Worm (Caenorhabditis elegans) whole organism, young adult: ENCODE measurements around the gene B0001.8.

Source experiments
- B0019.2 ChIP-seq: fragments of 200-800 bp; sonication (Bioruptor generic); conservative IDR thresholded peaks from 2 replicates; pipeline ENCODE4 v1.3.6; 2022; ENCODE audit warnings: missing genetic modification reagents, missing genetic modification characterization, missing compliant biosample characterization
- C06A6.2 ChIP-seq: fragments of 200-800 bp; sonication (Bioruptor generic); conservative IDR thresholded peaks from 2 replicates; pipeline ENCODE4 v1.3.6; 2022; ENCODE audit warnings: missing genetic modification characterization, missing compliant biosample characterization
- F52B5.7 ChIP-seq: sonication (generic microtip); optimal IDR thresholded peaks from 2 replicates; lab custom pipeline; 2016; ENCODE audit warnings: mild to moderate bottlenecking, missing genetic modification characterization, missing compliant biosample characterization
- F57C9.4 ChIP-seq: sonication (generic microtip); optimal IDR thresholded peaks from 2 replicates; lab custom pipeline; 2017; ENCODE audit warnings: mild to moderate bottlenecking, missing genetic modification characterization, missing compliant biosample characterization
- Y53G8AR.9 ChIP-seq: fragments of 200-800 bp; sonication (Bioruptor generic); conservative IDR thresholded peaks from 2 replicates; pipeline ENCODE4 v1.3.6; 2022; ENCODE audit warnings: missing genetic modification reagents, missing genetic modification characterization, missing compliant biosample characterization
- Y56A3A.18 ChIP-seq: fragments of 200-800 bp; sonication (Bioruptor generic); IDR thresholded peaks from 2 replicates; pipeline ENCODE4 v1.3.6; 2022; ENCODE audit warnings: missing genetic modification reagents, missing genetic modification characterization, missing compliant biosample characterization
- Y95B8A.8 ChIP-seq: fragments of 200-800 bp; sonication (Bioruptor generic); IDR thresholded peaks from 2 replicates; pipeline ENCODE4 v1.3.6; 2022; ENCODE audit warnings: missing genetic modification reagents, missing genetic modification characterization, missing compliant biosample characterization
- ama-1 ChIP-seq, 3 experiments: fragments of 150-350 bp in 1 of 3; sonication (generic microtip) in 2 of 3; optimal IDR thresholded peaks; 2 replicates each; lab custom pipeline; 2014 to 2018; ENCODE audit warnings: missing biosample characterization in 2 of 3, missing genetic modification characterization in 2 of 3, missing genetic modification reagents in 2 of 3
- athp-1 ChIP-seq: sonication (generic microtip); optimal IDR thresholded peaks from 2 replicates; lab custom pipeline; 2017; ENCODE audit warnings: mild to moderate bottlenecking, missing genetic modification characterization, missing compliant biosample characterization
- attf-5 ChIP-seq: fragments of 200-800 bp; sonication (Bioruptor generic); optimal IDR thresholded peaks from 2 replicates; lab custom pipeline; 2018; ENCODE audit warnings: mild to moderate bottlenecking, missing genetic modification characterization, missing compliant biosample characterization
- attf-6 ChIP-seq: fragments of 200-800 bp; sonication (Bioruptor generic); IDR thresholded peaks from 2 replicates; pipeline ENCODE4 v1.3.6; 2022; ENCODE audit warnings: missing genetic modification reagents, missing genetic modification characterization, missing compliant biosample characterization
- bed-1 ChIP-seq: fragments of 200-800 bp; sonication (Bioruptor generic); IDR thresholded peaks from 2 replicates; pipeline ENCODE4 v1.3.6; 2022; ENCODE audit warnings: missing genetic modification reagents, missing genetic modification characterization, missing compliant biosample characterization
- bed-2 ChIP-seq: fragments of 200-800 bp; sonication (Bioruptor generic); IDR thresholded peaks from 2 replicates; pipeline ENCODE4 v1.3.6; 2022; ENCODE audit warnings: missing genetic modification reagents, missing genetic modification characterization, missing compliant biosample characterization
- cebp-1 ChIP-seq, 2 experiments: fragments of 200-800 bp in 1 of 2; sonication (Bioruptor generic) in 1 of 2; sonication (generic microtip) in 1 of 2; IDR thresholded peaks in 1 of 2; optimal IDR thresholded peaks in 1 of 2; 2 replicates each; pipeline versions ENCODE4 v1.3.6 to Lab custom; 2017 to 2022; ENCODE audit warnings: missing compliant biosample characterization in 2 of 2, missing genetic modification characterization in 2 of 2, mild to moderate bottlenecking in 1 of 2, missing genetic modification reagents in 1 of 2, moderate library complexity in 1 of 2
- ceh-58 ChIP-seq: fragments of 200-800 bp; sonication (Bioruptor generic); IDR thresholded peaks from 2 replicates; pipeline ENCODE4 v1.3.6; 2022; ENCODE audit warnings: missing genetic modification characterization, missing compliant biosample characterization
- dpl-1 ChIP-seq: fragments of 150-350 bp; optimal IDR thresholded peaks from 2 replicates; lab custom pipeline; 2014; ENCODE audit warnings: missing biosample characterization, missing genetic modification reagents, missing genetic modification characterization
- efl-1 ChIP-seq: fragments of 150-350 bp; optimal IDR thresholded peaks from 2 replicates; lab custom pipeline; 2014; ENCODE audit warnings: missing biosample characterization, missing genetic modification reagents, missing genetic modification characterization
- fkh-3 ChIP-seq: sonication (generic microtip); optimal IDR thresholded peaks from 2 replicates; lab custom pipeline; 2016; ENCODE audit warnings: mild to moderate bottlenecking, missing genetic modification characterization, missing compliant biosample characterization
- hlh-26 ChIP-seq: fragments of 200-800 bp; sonication (Bioruptor generic); conservative IDR thresholded peaks from 2 replicates; pipeline ENCODE4 v1.3.6; 2022; ENCODE audit warnings: missing genetic modification reagents, missing genetic modification characterization, missing compliant biosample characterization
- hrde-1 ChIP-seq: sonication (generic microtip); optimal IDR thresholded peaks from 2 replicates; lab custom pipeline; 2016; ENCODE audit warnings: missing genetic modification characterization, mild to moderate bottlenecking, missing compliant biosample characterization, moderate library complexity, missing genotype, missing genetic modification reagents, borderline replicate concordance
- hsf-1 ChIP-seq: fragments of 200-800 bp; sonication (Bioruptor generic); IDR thresholded peaks from 2 replicates; pipeline ENCODE4 v1.3.6; 2022; ENCODE audit warnings: missing genetic modification reagents, missing genetic modification characterization, missing compliant biosample characterization
- let-607 ChIP-seq, 2 experiments: fragments of 200-800 bp in 1 of 2; sonication (Bioruptor generic) in 1 of 2; sonication (generic microtip) in 1 of 2; optimal IDR thresholded peaks; 2 replicates each; lab custom pipeline; 2016 to 2018; ENCODE audit warnings: mild to moderate bottlenecking in 2 of 2, missing compliant biosample characterization in 2 of 2, missing genetic modification characterization in 2 of 2, moderate library complexity in 2 of 2, missing genotype in 1 of 2
- lin-26 ChIP-seq: fragments of 200-800 bp; sonication (Bioruptor generic); IDR thresholded peaks from 2 replicates; pipeline ENCODE4 v1.3.6; 2022; ENCODE audit warnings: missing genetic modification reagents, missing genetic modification characterization, missing compliant biosample characterization
- lir-1 ChIP-seq: fragments of 200-800 bp; sonication (Bioruptor generic); conservative IDR thresholded peaks from 2 replicates; pipeline ENCODE4 v1.3.6; 2022; ENCODE audit warnings: missing genetic modification reagents, missing genetic modification characterization, missing compliant biosample characterization
- madf-10 ChIP-seq: sonication (generic microtip); optimal IDR thresholded peaks from 2 replicates; lab custom pipeline; 2016; ENCODE audit warnings: mild to moderate bottlenecking, missing genetic modification characterization, missing compliant biosample characterization
- madf-3 ChIP-seq: fragments of 200-800 bp; sonication (Bioruptor generic); IDR thresholded peaks from 2 replicates; pipeline ENCODE4 v1.3.6; 2022; ENCODE audit warnings: missing genetic modification reagents, missing genetic modification characterization, missing compliant biosample characterization
- madf-6 ChIP-seq: fragments of 200-800 bp; sonication (Bioruptor generic); IDR thresholded peaks from 2 replicates; pipeline ENCODE4 v1.3.6; 2022; ENCODE audit warnings: missing genetic modification reagents, missing genetic modification characterization, missing compliant biosample characterization
- nhr-179 ChIP-seq: sonication (generic microtip); optimal IDR thresholded peaks from 2 replicates; lab custom pipeline; 2016; ENCODE audit warnings: mild to moderate bottlenecking, missing genetic modification characterization, missing compliant biosample characterization
- nhr-27 ChIP-seq: fragments of 200-800 bp; sonication (Bioruptor generic); optimal IDR thresholded peaks from 2 replicates; lab custom pipeline; 2018; ENCODE audit warnings: mild to moderate bottlenecking, missing genetic modification characterization, moderate library complexity, missing compliant biosample characterization
- nhr-80 ChIP-seq: sonication (generic microtip); optimal IDR thresholded peaks from 2 replicates; lab custom pipeline; 2016; ENCODE audit warnings: missing genetic modification characterization, missing compliant biosample characterization
- pbrm-1 ChIP-seq: fragments of 200-800 bp; sonication (Bioruptor generic); IDR thresholded peaks from 2 replicates; pipeline ENCODE4 v1.3.6; 2022; ENCODE audit warnings: missing genetic modification reagents, missing genetic modification characterization, missing compliant biosample characterization
- rcor-1 ChIP-seq: fragments of 200-800 bp; sonication (Bioruptor generic); IDR thresholded peaks from 2 replicates; pipeline ENCODE4 v1.3.6; 2022; ENCODE audit warnings: missing genetic modification reagents, missing genetic modification characterization, missing compliant biosample characterization
- rec-8 ChIP-seq, 2 experiments: sonication (generic microtip); optimal IDR thresholded peaks; 2 replicates each; lab custom pipeline; 2016; ENCODE audit warnings: mild to moderate bottlenecking in 2 of 2, missing genetic modification characterization in 2 of 2, missing genetic modification reagents in 2 of 2, missing genotype in 2 of 2, missing biosample characterization in 1 of 2, missing compliant biosample characterization in 1 of 2, moderate library complexity in 1 of 2
- repo-1 ChIP-seq: sonication (generic microtip); optimal IDR thresholded peaks from 2 replicates; lab custom pipeline; 2017; ENCODE audit warnings: mild to moderate bottlenecking, missing genetic modification characterization, missing compliant biosample characterization
- snpc-1.3 ChIP-seq: sonication (generic microtip); optimal IDR thresholded peaks from 2 replicates; lab custom pipeline; 2017; ENCODE audit warnings: missing genetic modification characterization, mild to moderate bottlenecking, missing compliant biosample characterization, antibody characterized with exemption, moderate library complexity, missing genotype, missing genetic modification reagents; ENCODE audit not compliant: insufficient read depth
- somi-1 ChIP-seq: fragments of 200-800 bp; sonication (Bioruptor generic); optimal IDR thresholded peaks from 2 replicates; lab custom pipeline; 2018; ENCODE audit warnings: mild to moderate bottlenecking, missing genetic modification characterization, missing compliant biosample characterization
- sptf-2 ChIP-seq: fragments of 200-800 bp; sonication (Bioruptor generic); optimal IDR thresholded peaks from 2 replicates; lab custom pipeline; 2018; ENCODE audit warnings: mild to moderate bottlenecking, missing genetic modification characterization, missing compliant biosample characterization
- unc-62 ChIP-seq: fragments of 150-350 bp; optimal IDR thresholded peaks from 2 replicates; lab custom pipeline; 2014; ENCODE audit warnings: missing biosample characterization, missing genetic modification reagents, missing genetic modification characterization
- zfh-2 ChIP-seq: fragments of 200-800 bp; sonication (Bioruptor generic); conservative IDR thresholded peaks from 2 replicates; pipeline ENCODE4 v1.3.6; 2022; ENCODE audit warnings: missing genetic modification reagents, missing genetic modification characterization, missing compliant biosample characterization
- zim-3 ChIP-seq: sonication (generic microtip); optimal IDR thresholded peaks from 2 replicates; lab custom pipeline; 2017; ENCODE audit warnings: mild to moderate bottlenecking, missing genetic modification characterization, moderate library complexity, missing compliant biosample characterization
- ztf-28 ChIP-seq: fragments of 200-800 bp; sonication (Bioruptor generic); IDR thresholded peaks from 2 replicates; pipeline ENCODE4 v1.3.6; 2022; ENCODE audit warnings: missing genetic modification reagents, missing genetic modification characterization, missing compliant biosample characterization

Gene B0001.8

DNA sequence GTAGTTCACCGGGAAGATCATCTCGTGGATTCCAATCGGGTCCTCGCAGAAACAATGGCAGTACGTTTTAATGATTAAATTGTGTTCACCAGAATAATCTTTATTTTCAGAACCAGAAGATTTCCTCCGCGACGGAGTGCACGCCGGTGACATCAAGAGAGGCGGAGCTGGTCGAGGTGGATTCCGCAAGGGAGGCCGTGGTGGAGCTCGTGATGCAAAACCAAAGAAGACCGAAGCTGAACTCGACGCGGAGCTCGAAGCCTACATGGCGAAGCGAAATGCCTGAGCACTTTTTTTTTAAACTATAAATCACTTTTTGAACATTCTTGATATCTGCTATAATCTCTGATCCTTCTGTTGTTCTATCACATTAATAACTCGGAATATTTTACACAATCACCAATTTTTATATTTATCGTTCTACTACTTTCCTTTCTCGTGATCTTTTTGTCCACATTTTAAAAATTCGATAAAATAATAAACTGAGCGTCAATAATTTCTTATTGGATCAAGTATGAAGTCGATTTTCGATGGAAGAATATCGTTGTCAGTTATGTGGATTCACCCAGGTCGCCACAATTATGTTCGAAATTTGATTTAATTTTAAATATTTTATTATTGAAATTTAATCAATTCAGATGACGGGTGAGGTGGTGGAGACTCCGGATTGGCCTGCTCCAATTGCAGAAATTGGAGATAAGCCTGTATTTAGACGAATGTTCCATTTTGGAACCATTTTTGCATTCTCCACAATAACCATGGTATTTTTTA lies 16.4 kb downstream of the B0001.8 start, which contains the start of gene dhhc-6 (continued):
- peak; percentile 19; the same call in 1 of the 2 replicates for TF ChIP-seq madf-6 (GFP tag; lab: Robert Waterston, UW)
- no peak for TF ChIP-seq nhr-27
- 0 out of 2 replicates have a peak, but pooled peaks have one; percentile 18 for TF ChIP-seq Y53G8AR.9 (GFP tag; lab: Robert Waterston, UW)
- no peak for TF ChIP-seq sptf-2 (GFP tag; lab: Kevin White, UChicago)
- TF ChIP-seq cebp-1 (GFP tag; IDR thresholded peaks at IDR 0.05; lab: Robert Waterston, UW), result no peak
- TF ChIP-seq cebp-1 (tag; optimal IDR thresholded peaks at IDR 0.05; lab: Kevin White, UChicago), result peak; percentile 6
- TF ChIP-seq nhr-179, result no peak
- TF ChIP-seq repo-1 (tag; lab: Kevin White, UChicago), result no peak
- TF ChIP-seq bed-2 (GFP tag; lab: Robert Waterston, UW), result no peak
- no peak for TF ChIP-seq madf-10 (tag; lab: Kevin White, UChicago)
- TF ChIP-seq C06A6.2 (GFP tag; lab: Robert Waterston, UW), result no peak
- TF ChIP-seq ceh-58, result no peak
- no peak for TF ChIP-seq let-607 (tag; optimal IDR thresholded peaks at IDR 0.05; lab: Kevin White, UChicago)
- no peak for TF ChIP-seq unc-62 (GFP tag; lab: Kevin White, UChicago)
- TF ChIP-seq madf-3, result peak; percentile 84
- TF ChIP-seq attf-6, result 0 out of 2 replicates have a peak, but pooled peaks have one; percentile 43
- peak; percentile 70 for TF ChIP-seq zfh-2 (GFP tag; lab: Robert Waterston, UW)
- no peak for TF ChIP-seq zim-3 (tag; lab: Kevin White, UChicago)
- TF ChIP-seq attf-5 (GFP tag; lab: Kevin White, UChicago), result no peak
- no peak for TF ChIP-seq bed-1 (GFP tag; lab: Robert Waterston, UW)
- TF ChIP-seq snpc-1.3 (tag; lab: Kevin White, UChicago), result no peak
- peak; percentile 40 for TF ChIP-seq hrde-1 (tag; lab: Kevin White, UChicago)
- no peak for TF ChIP-seq F52B5.7 (tag; lab: Kevin White, UChicago)
- no peak for TF ChIP-seq hlh-26 (GFP tag; lab: Robert Waterston, UW)
- peak; percentile 5 for TF ChIP-seq athp-1 (tag; lab: Kevin White, UChicago)
- peak; percentile 58; the same call in 1 of the 2 replicates for TF ChIP-seq Y95B8A.8 (GFP tag; lab: Robert Waterston, UW)
- no peak for TF ChIP-seq lin-26 (GFP tag; lab: Robert Waterston, UW)
- no peak for TF ChIP-seq efl-1 (GFP tag; lab: Kevin White, UChicago)
- TF ChIP-seq hsf-1 (GFP tag; lab: Robert Waterston, UW), result 0 out of 2 replicates have a peak, but pooled peaks have one; percentile 30
- no peak for TF ChIP-seq lir-1 (GFP tag; lab: Robert Waterston, UW)

- TF ChIP-seq ama-1 (optimal IDR thresholded peaks at IDR 0.05; lab: Kevin White, UChicago) (no peak), ama-1 (GFP tag; optimal IDR thresholded peaks at IDR 0.05; lab: Kevin White, UChicago) (peak in 1 of 2 experiments; percentile 15), cebp-1 (GFP tag; IDR thresholded peaks at IDR 0.05; lab: Robert Waterston, UW) (no peak), cebp-1 (tag; optimal IDR thresholded peaks at IDR 0.05; lab: Kevin White, UChicago) (peak; percentile 8), B0019.2 (GFP tag; lab: Robert Waterston, UW) (no peak), dpl-1 (GFP tag; lab: Kevin White, UChicago) (no peak), Y56A3A.18 (no peak), Y95B8A.8 (GFP tag; lab: Robert Waterston, UW) (no peak), F57C9.4 (tag; lab: Kevin White, UChicago) (no peak), somi-1 (no peak), fkh-3 (tag; lab: Kevin White, UChicago) (no peak), rec-8 (tag; optimal IDR thresholded peaks at IDR 0.05; lab: Kevin White, UChicago) (no peak), rcor-1 (no peak), ztf-28 (no peak), madf-3 (peak; percentile 89), pbrm-1 (GFP tag; lab: Robert Waterston, UW) (no peak), nhr-80 (peak; percentile 6), bed-1 (GFP tag; lab: Robert Waterston, UW) (no peak)
Observed at ce11 chrIV:12122874-12123664, 17.8 kb downstream of the B0001.8 start, which contains the start of gene aly-3. aly-3 (plus strand) TSS chrIV:12123282.
